Worm (Caenorhabditis elegans): ENCODE data around the gene fbxb-33.

ce11 chrII:3663796-3664195 is 16.6 kb downstream of the fbxb-33 start, which contains the start of gene F19B10.6:
- TF ChIP-seq ama-1 (optimal IDR thresholded peaks at IDR 0.05) (no peak), ceh-48 (tag; optimal IDR thresholded peaks at IDR 0.05) (no peak), ceh-6 (GFP tag; optimal IDR thresholded peaks at IDR 0.05) (no peak), unc-3 (GFP tag; conservative IDR thresholded peaks at IDR 0.05) (no peak), unc-3 (tag; optimal IDR thresholded peaks at IDR 0.05) (no peak), ztf-16 (tag; optimal IDR thresholded peaks at IDR 0.05) (no peak), sox-4 (tag; optimal IDR thresholded peaks at IDR 0.05) (no peak)
